Worm (Caenorhabditis elegans) whole organism, late embryonic: Measurements from ENCODE around the gene fbxb-106.

Experiments used
- ceh-14 ChIP-seq: sonication (generic microtip); optimal IDR thresholded peaks from 2 replicates; lab custom pipeline; 2016; ENCODE audit warnings: missing genotype, missing genetic modification characterization, missing compliant biosample characterization
- ceh-2 ChIP-seq: sonication (generic microtip); optimal IDR thresholded peaks from 2 replicates; lab custom pipeline; 2016; ENCODE audit warnings: missing genotype, missing genetic modification characterization, missing compliant biosample characterization
- ceh-24 ChIP-seq: sonication (generic microtip); optimal IDR thresholded peaks from 2 replicates; lab custom pipeline; 2016; ENCODE audit warnings: mild to moderate bottlenecking, missing genetic modification characterization, missing compliant biosample characterization
- ceh-30 ChIP-seq: fragments of 150-350 bp; optimal IDR thresholded peaks from 2 replicates; lab custom pipeline; 2014; ENCODE audit warnings: missing biosample characterization, missing genetic modification characterization
- ceh-31 ChIP-seq: sonication (generic microtip); optimal IDR thresholded peaks from 2 replicates; lab custom pipeline; 2016; ENCODE audit warnings: missing genetic modification characterization, missing compliant biosample characterization
- ceh-48 ChIP-seq: sonication (generic microtip); optimal IDR thresholded peaks from 2 replicates; lab custom pipeline; 2016; ENCODE audit warnings: missing genetic modification characterization, inconsistent platforms, missing compliant biosample characterization
- ceh-6 ChIP-seq: fragments of 200-800 bp; sonication (Bioruptor generic); optimal IDR thresholded peaks from 2 replicates; lab custom pipeline; 2018; ENCODE audit warnings: mild to moderate bottlenecking, missing genetic modification characterization, missing compliant biosample characterization
- ceh-9 ChIP-seq: sonication (generic microtip); optimal IDR thresholded peaks from 2 replicates; lab custom pipeline; 2016; ENCODE audit warnings: mild to moderate bottlenecking, missing genetic modification characterization, inconsistent platforms, missing compliant biosample characterization
- che-1 ChIP-seq: sonication (generic microtip); optimal IDR thresholded peaks from 2 replicates; lab custom pipeline; 2016; ENCODE audit warnings: mild to moderate bottlenecking, missing genetic modification characterization, missing compliant biosample characterization
- dve-1 ChIP-seq: sonication (generic microtip); optimal IDR thresholded peaks from 2 replicates; lab custom pipeline; 2017; ENCODE audit warnings: antibody characterized with exemption, mild to moderate bottlenecking, missing genetic modification characterization, missing compliant biosample characterization
- elt-4 ChIP-seq: sonication (generic microtip); optimal IDR thresholded peaks from 2 replicates; lab custom pipeline; 2016; ENCODE audit warnings: missing genetic modification characterization, missing compliant biosample characterization
- eyg-1 ChIP-seq: sonication (generic microtip); optimal IDR thresholded peaks from 2 replicates; lab custom pipeline; 2016; ENCODE audit warnings: missing genotype, missing genetic modification characterization, missing compliant biosample characterization
- fkh-10 ChIP-seq: fragments of 150-350 bp; optimal IDR thresholded peaks from 2 replicates; lab custom pipeline; 2014; ENCODE audit warnings: missing biosample characterization, missing genetic modification reagents, missing genetic modification characterization
- hlh-30 ChIP-seq: sonication (generic microtip); optimal IDR thresholded peaks from 2 replicates; lab custom pipeline; 2017; ENCODE audit warnings: antibody characterized with exemption, missing genetic modification characterization, missing compliant biosample characterization; ENCODE audit not compliant: insufficient read depth
- hlh-8 ChIP-seq: sonication (generic microtip); optimal IDR thresholded peaks from 2 replicates; lab custom pipeline; 2016; ENCODE audit warnings: missing genotype, missing genetic modification characterization, missing compliant biosample characterization
- lim-6 ChIP-seq: sonication (generic microtip); optimal IDR thresholded peaks from 2 replicates; lab custom pipeline; 2016; ENCODE audit warnings: missing genetic modification characterization, missing compliant biosample characterization
- lin-11 ChIP-seq: fragments of 200-800 bp; sonication (Bioruptor generic); optimal IDR thresholded peaks from 2 replicates; lab custom pipeline; 2018; ENCODE audit warnings: mild to moderate bottlenecking, missing genetic modification characterization, missing compliant biosample characterization
- mec-3 ChIP-seq: sonication (generic microtip); optimal IDR thresholded peaks from 2 replicates; lab custom pipeline; 2016; ENCODE audit warnings: borderline replicate concordance, missing genetic modification characterization, missing compliant biosample characterization
- nhr-11 ChIP-seq: fragments of 150-350 bp; optimal IDR thresholded peaks from 2 replicates; lab custom pipeline; 2014; ENCODE audit warnings: missing biosample characterization, missing genetic modification characterization
- nhr-232 ChIP-seq: sonication (generic microtip); optimal IDR thresholded peaks from 2 replicates; lab custom pipeline; 2016; ENCODE audit warnings: missing genetic modification characterization, missing compliant biosample characterization
- odd-2 ChIP-seq: sonication (generic microtip); optimal IDR thresholded peaks from 2 replicates; lab custom pipeline; 2017; ENCODE audit warnings: antibody characterized with exemption, mild to moderate bottlenecking, missing genetic modification characterization, missing compliant biosample characterization
- pag-3 ChIP-seq: sonication (generic microtip); optimal IDR thresholded peaks from 2 replicates; lab custom pipeline; 2016; ENCODE audit warnings: missing compliant biosample characterization, missing genetic modification characterization, borderline replicate concordance
- pat-9 ChIP-seq: fragments of 200-800 bp; sonication (Bioruptor generic); optimal IDR thresholded peaks from 2 replicates; lab custom pipeline; 2018; ENCODE audit warnings: mild to moderate bottlenecking, missing genetic modification characterization, moderate library complexity, missing compliant biosample characterization
- pha-2 ChIP-seq: sonication (generic microtip); optimal IDR thresholded peaks from 2 replicates; lab custom pipeline; 2017; ENCODE audit warnings: mild to moderate bottlenecking, missing genetic modification characterization, missing compliant biosample characterization
- pqm-1 ChIP-seq: sonication (generic microtip); optimal IDR thresholded peaks from 2 replicates; lab custom pipeline; 2016; ENCODE audit warnings: missing genetic modification characterization, missing compliant biosample characterization
- ref-2 ChIP-seq: sonication (generic microtip); optimal IDR thresholded peaks from 2 replicates; lab custom pipeline; 2016; ENCODE audit warnings: missing genetic modification characterization, missing compliant biosample characterization
- rnt-1 ChIP-seq: sonication (generic microtip); optimal IDR thresholded peaks from 2 replicates; lab custom pipeline; 2016; ENCODE audit warnings: missing genetic modification characterization, missing compliant biosample characterization
- sox-4 ChIP-seq: sonication (generic microtip); optimal IDR thresholded peaks from 2 replicates; lab custom pipeline; 2017; ENCODE audit warnings: mild to moderate bottlenecking, missing genetic modification characterization, inconsistent platforms, missing compliant biosample characterization
- syd-9 ChIP-seq: sonication (generic microtip); optimal IDR thresholded peaks from 2 replicates; lab custom pipeline; 2016; ENCODE audit warnings: mild to moderate bottlenecking, missing genetic modification characterization, moderate library complexity, missing compliant biosample characterization
- tbx-2 ChIP-seq: sonication (generic microtip); optimal IDR thresholded peaks from 2 replicates; lab custom pipeline; 2016; ENCODE audit warnings: missing genetic modification characterization, missing compliant biosample characterization
- tbx-7 ChIP-seq: sonication (generic microtip); optimal IDR thresholded peaks from 2 replicates; lab custom pipeline; 2016; ENCODE audit warnings: missing genotype, missing genetic modification characterization, missing compliant biosample characterization
- unc-3 ChIP-seq, 2 experiments: fragments of 200-800 bp in 1 of 2; sonication (Bioruptor generic) in 1 of 2; sonication (generic microtip) in 1 of 2; conservative IDR thresholded peaks in 1 of 2; optimal IDR thresholded peaks in 1 of 2; 2 replicates each; pipeline versions ENCODE4 v1.3.6 to Lab custom; 2016 to 2022; ENCODE audit warnings: missing compliant biosample characterization in 2 of 2, missing genetic modification characterization in 2 of 2, missing genetic modification reagents in 1 of 2
- unc-55 ChIP-seq: sonication (generic microtip); optimal IDR thresholded peaks from 2 replicates; lab custom pipeline; 2017; ENCODE audit warnings: missing biosample characterization, missing genetic modification reagents, missing genetic modification characterization
- unc-86 ChIP-seq: sonication (generic microtip); optimal IDR thresholded peaks from 2 replicates; lab custom pipeline; 2016; ENCODE audit warnings: missing genetic modification characterization, missing compliant biosample characterization
- zip-5 ChIP-seq: sonication (generic microtip); optimal IDR thresholded peaks from 2 replicates; lab custom pipeline; 2016; ENCODE audit warnings: missing genetic modification characterization, missing compliant biosample characterization
- ztf-16 ChIP-seq: sonication (generic microtip); optimal IDR thresholded peaks from 2 replicates; lab custom pipeline; 2017; ENCODE audit warnings: missing genetic modification characterization, missing compliant biosample characterization

fbxb-106 gene

DNA sequence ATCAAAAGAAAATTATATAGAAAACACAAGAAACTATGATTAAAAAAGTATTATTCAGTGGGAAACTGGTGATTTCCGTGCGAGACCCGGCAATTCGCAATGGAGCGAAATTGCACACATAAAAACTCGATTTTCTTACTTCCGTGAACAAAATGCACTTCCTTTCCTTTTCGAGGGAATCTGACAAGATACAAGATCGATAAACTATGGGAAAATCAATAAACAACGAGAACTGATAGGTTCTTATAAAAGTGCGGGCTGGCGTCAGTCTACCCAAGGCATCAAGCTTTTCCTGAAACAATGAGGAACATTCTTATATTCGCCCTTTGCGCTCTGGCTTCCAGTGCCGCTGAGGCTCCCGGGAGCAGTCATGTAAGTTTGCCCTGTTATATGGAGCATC is 9.2 kb upstream of the fbxb-106 start, which contains the start of gene F29A7.3:
Gene F29A7.3, plus strand, starts transcription at position 301 of the 400 bp plus-strand sequence.
- TF ChIP-seq ref-2 (tag; lab: Kevin White, UChicago) (no peak), ceh-48 (tag; lab: Kevin White, UChicago) (peak; percentile 8)
- TF ChIP-seq, all 69 proteins: peak for 1

ce11 chrII:2754595-2754994 is 7.6 kb upstream of the fbxb-106 start:
- TF ChIP-seq pqm-1 = no peak
- TF ChIP-seq ztf-16 (tag; lab: Kevin White, UChicago) = no peak
- no peak for TF ChIP-seq unc-3 (GFP tag; conservative IDR thresholded peaks at IDR 0.05; lab: Robert Waterston, UW)
- no peak for TF ChIP-seq unc-3 (tag; optimal IDR thresholded peaks at IDR 0.05; lab: Kevin White, UChicago)
- no peak for TF ChIP-seq rnt-1 (tag; lab: Kevin White, UChicago)
- TF ChIP-seq syd-9 (tag; lab: Kevin White, UChicago) = no peak
- peak; percentile 29 for TF ChIP-seq elt-4 (tag; lab: Kevin White, UChicago)

ce11 chrII:2756351-2756750 is 5.9 kb upstream of the fbxb-106 start:
- TF ChIP-seq tbx-2 (no peak), sox-4 (tag; lab: Kevin White, UChicago) (no peak), odd-2 (tag; lab: Kevin White, UChicago) (no peak), ceh-31 (no peak), lin-11 (tag; lab: Kevin White, UChicago) (no peak), hlh-30 (no peak), nhr-11 (tag; lab: Kevin White, UChicago) (no peak), rnt-1 (tag; lab: Kevin White, UChicago) (no peak), nhr-232 (no peak), ztf-16 (tag; lab: Kevin White, UChicago) (no peak), pag-3 (tag; lab: Kevin White, UChicago) (no peak), che-1 (tag; lab: Kevin White, UChicago) (no peak), ref-2 (tag; lab: Kevin White, UChicago) (no peak)

DNA sequence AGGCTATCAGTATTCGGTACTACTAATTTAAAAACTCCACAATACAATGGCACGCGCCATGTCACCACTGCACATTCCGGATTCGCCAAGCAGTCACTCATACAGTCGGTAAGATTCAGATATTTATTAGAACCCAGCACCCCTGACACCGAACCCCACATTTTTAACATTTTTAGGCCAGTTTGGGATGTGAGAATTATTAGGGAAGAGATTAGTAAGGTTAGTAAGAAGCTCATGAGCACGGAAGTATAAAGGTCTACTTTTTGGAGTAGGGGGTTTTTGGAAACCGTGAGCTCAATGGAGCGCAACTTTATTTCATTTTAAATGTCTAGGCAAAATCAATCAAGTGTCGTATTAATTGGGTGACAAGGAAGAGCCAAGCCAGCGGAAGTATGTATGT is 4.3 kb upstream of the fbxb-106 start, which contains the start of gene F29A7.8:
Gene F29A7.8, minus strand, starts transcription at position 101 of the 400 bp plus-strand sequence.
- TF ChIP-seq tbx-7 (tag; lab: Kevin White, UChicago) (no peak), ceh-6 (GFP tag; lab: Kevin White, UChicago) (no peak), lim-6 (no peak), pat-9 (tag; lab: Kevin White, UChicago) (no peak), mec-3 (tag; lab: Kevin White, UChicago) (no peak), ceh-30 (tag; lab: Kevin White, UChicago) (no peak), che-1 (tag; lab: Kevin White, UChicago) (no peak), hlh-30 (no peak), ceh-2 (no peak), unc-55 (GFP tag; lab: Kevin White, UChicago) (no peak), ceh-9 (tag; lab: Kevin White, UChicago) (no peak), ceh-14 (tag; lab: Kevin White, UChicago) (no peak), unc-86 (tag; lab: Kevin White, UChicago) (no peak), zip-5 (tag; lab: Kevin White, UChicago) (no peak), lin-11 (tag; lab: Kevin White, UChicago) (no peak)

DNA sequence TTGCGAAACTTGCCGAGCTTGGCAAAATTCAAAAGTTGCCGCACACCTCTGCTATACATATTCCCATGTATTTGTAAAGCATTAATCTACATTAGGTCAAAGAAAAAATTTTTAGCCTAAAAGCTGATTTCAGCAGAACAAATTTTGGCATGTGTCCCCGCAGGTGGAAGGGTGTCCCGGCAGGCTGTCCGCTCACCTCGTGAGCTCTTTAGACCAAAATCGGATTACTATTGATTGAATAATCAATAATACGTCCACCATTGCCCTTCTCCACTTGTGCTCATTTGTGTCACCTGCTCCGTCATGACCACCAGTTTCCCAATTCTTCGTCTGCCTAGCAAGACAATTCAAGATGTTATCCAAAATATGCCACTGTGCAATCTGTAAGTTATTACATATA is 3.7 kb upstream of the fbxb-106 start, which contains the start of gene fbxb-107:
Gene fbxb-107, plus strand, starts transcription at position 297 of the 400 bp plus-strand sequence.
- TF ChIP-seq ceh-48 (tag; lab: Kevin White, UChicago) (peak; percentile 54), hlh-30 (peak; percentile 72), fkh-10 (no peak)

- TF ChIP-seq eyg-1 (no peak), hlh-8 (tag; lab: Kevin White, UChicago) (no peak), pha-2 (tag; lab: Kevin White, UChicago) (no peak), lin-11 (tag; lab: Kevin White, UChicago) (no peak), ceh-24 (no peak), dve-1 (no peak)
Measured at ce11 chrII:2764664-2765063, 2.5 kb downstream of the fbxb-106 start, which contains the start of gene fbxb-108. Gene fbxb-108, plus strand, starts transcription at chrII:2764964.
